Fruit fly (Drosophila melanogaster): ENCODE data around the gene TotC.
A peak's percentile ranks its signal among the peaks of the same experiment; 100 is the strongest.

Gene TotC

dm6 chr3R:20832689-20833524 lies 39.9 kb upstream of the TotC start, which contains the start of gene Synd (continued):
- no peak for TF ChIP-seq bsh (GFP tag; optimal IDR thresholded peaks at IDR 0.05)
- peak in 1 of 3 experiments; percentile 40 for TF ChIP-seq Stat92E (GFP tag; optimal IDR thresholded peaks at IDR 0.05)
- no peak for TF ChIP-seq emc (GFP tag; optimal IDR thresholded peaks at IDR 0.05)
- peak; percentile 92 for TF ChIP-seq MESR4 (GFP tag; optimal IDR thresholded peaks at IDR 0.05)
- peak; percentile 49 for TF ChIP-seq lab (GFP tag; optimal IDR thresholded peaks at IDR 0.05)
- no peak for TF ChIP-seq Oli (tag; optimal IDR thresholded peaks at IDR 0.05)
- no peak for TF ChIP-seq Hand (GFP tag; optimal IDR thresholded peaks at IDR 0.05)
- no peak for TF ChIP-seq Antp (GFP tag; optimal IDR thresholded peaks at IDR 0.05)
- TF ChIP-seq gce (GFP tag; IDR thresholded peaks at IDR 0.05) = no peak
- no peak for TF ChIP-seq CG4424 (GFP tag; optimal IDR thresholded peaks at IDR 0.05)
- TF ChIP-seq pan (optimal IDR thresholded peaks at IDR 0.05) = no peak
- TF ChIP-seq pan (GFP tag; optimal IDR thresholded peaks at IDR 0.05 in 1 of 2, IDR thresholded peaks at IDR 0.05 in 1 of 2) = no peak
- peak; percentile 38 for TF ChIP-seq BEAF-32 (GFP tag; optimal IDR thresholded peaks at IDR 0.05)
- no peak for TF ChIP-seq CG8765 (GFP tag; IDR thresholded peaks at IDR 0.05)
- TF ChIP-seq cas (GFP tag; IDR thresholded peaks at IDR 0.05) = no peak
- TF ChIP-seq CG14710 (tag; optimal IDR thresholded peaks at IDR 0.05) = no peak
- TF ChIP-seq ATbp (GFP tag; optimal IDR thresholded peaks at IDR 0.05) = no peak
- no peak for TF ChIP-seq tgo (GFP tag; IDR thresholded peaks at IDR 0.05)
- TF ChIP-seq CG32772 (GFP tag; IDR thresholded peaks at IDR 0.05) = peak; percentile 41; the same call in 1 of the 2 replicates
- peak; percentile 71 for TF ChIP-seq kni (GFP tag; optimal IDR thresholded peaks at IDR 0.05)
- TF ChIP-seq ind (GFP tag; optimal IDR thresholded peaks at IDR 0.05) = no peak
- no peak for TF ChIP-seq CG1832 (GFP tag; optimal IDR thresholded peaks at IDR 0.05)
- TF ChIP-seq CG13775 (GFP tag; optimal IDR thresholded peaks at IDR 0.05) = no peak
- TF ChIP-seq bab2 (GFP tag; optimal IDR thresholded peaks at IDR 0.05) = no peak
- TF ChIP-seq CG2875 (GFP tag; optimal IDR thresholded peaks at IDR 0.05) = no peak
- no peak for TF ChIP-seq ato (GFP tag; IDR thresholded peaks at IDR 0.05; ENCODE audit: partially characterized antibody)
- TF ChIP-seq mirr (GFP tag; optimal IDR thresholded peaks at IDR 0.05) = peak; percentile 27
- TF ChIP-seq nau (GFP tag; optimal IDR thresholded peaks at IDR 0.05) = peak; percentile 1
- TF ChIP-seq Ets97D (GFP tag; optimal IDR thresholded peaks at IDR 0.05) = peak; percentile 2
- TF ChIP-seq nmo (GFP tag; optimal IDR thresholded peaks at IDR 0.05) = peak; percentile 56
- no peak for TF ChIP-seq CG16863 (GFP tag; optimal IDR thresholded peaks at IDR 0.05)
- TF ChIP-seq Xbp1 (GFP tag; optimal IDR thresholded peaks at IDR 0.05) = no peak
- TF ChIP-seq p53 (GFP tag; optimal IDR thresholded peaks at IDR 0.05) = no peak
- TF ChIP-seq sug (tag; optimal IDR thresholded peaks at IDR 0.05) = peak; percentile 18
- TF ChIP-seq ase (GFP tag; IDR thresholded peaks at IDR 0.05) = no peak
- TF ChIP-seq trem (tag; optimal IDR thresholded peaks at IDR 0.05) = peak; percentile 33
- TF ChIP-seq Meics (GFP tag; optimal IDR thresholded peaks at IDR 0.05) = peak; percentile 49
- no peak for TF ChIP-seq CG18476 (GFP tag; optimal IDR thresholded peaks at IDR 0.05)
- TF ChIP-seq al (GFP tag; IDR thresholded peaks at IDR 0.05) = no peak
- TF ChIP-seq CG17361 (GFP tag; IDR thresholded peaks at IDR 0.05) = 0 out of 3 replicates have a peak, but pooled peaks have one; percentile 26
- TF ChIP-seq pros (GFP tag; optimal IDR thresholded peaks at IDR 0.05) = peak; percentile 90
- no peak for TF ChIP-seq Optix (GFP tag; IDR thresholded peaks at IDR 0.05)
- TF ChIP-seq CG7963 (GFP tag; IDR thresholded peaks at IDR 0.05; ENCODE audit: partially characterized antibody) = no peak
- peak; percentile 1 for TF ChIP-seq Sry-δ (GFP tag; optimal IDR thresholded peaks at IDR 0.05)
- no peak for TF ChIP-seq CG15601 (tag; optimal IDR thresholded peaks at IDR 0.05)
- no peak for TF ChIP-seq CG5245 (GFP tag; optimal IDR thresholded peaks at IDR 0.05)
- peak; percentile 35 for TF ChIP-seq HLH54F (GFP tag; optimal IDR thresholded peaks at IDR 0.05)
- TF ChIP-seq fru (optimal IDR thresholded peaks at IDR 0.05) = no peak
- TF ChIP-seq kah (GFP tag; optimal IDR thresholded peaks at IDR 0.05) = no peak

All from whole organism, embryonic.